Fruit fly (Drosophila melanogaster): ENCODE measurements around the gene CG5888.

CG5888 gene

dm6 chr2L:16357865-16358264 is 90.4 kb downstream of the CG5888 start:
- peak; percentile 47 for TF ChIP-seq CG17359 (tag; optimal IDR thresholded peaks at IDR 0.05)
- peak; percentile 9 for TF ChIP-seq tap (tag; optimal IDR thresholded peaks at IDR 0.05)
- TF ChIP-seq oc (tag; optimal IDR thresholded peaks at IDR 0.05): no peak
- no peak for TF ChIP-seq CG13123 (GFP tag; optimal IDR thresholded peaks at IDR 0.05)
- no peak for TF ChIP-seq CG30431 (GFP tag; optimal IDR thresholded peaks at IDR 0.05)
- TF ChIP-seq stc (GFP tag; IDR thresholded peaks at IDR 0.05): no peak
- TF ChIP-seq CG10654 (GFP tag; optimal IDR thresholded peaks at IDR 0.05): no peak
- no peak for TF ChIP-seq aop (GFP tag; IDR thresholded peaks at IDR 0.05)
- TF ChIP-seq ab (GFP tag; optimal IDR thresholded peaks at IDR 0.05): no peak
- TF ChIP-seq CG18764 (GFP tag; optimal IDR thresholded peaks at IDR 0.05): no peak
- peak; percentile 60 for TF ChIP-seq CG2678 (tag; optimal IDR thresholded peaks at IDR 0.05)
- no peak for TF ChIP-seq CG31388 (GFP tag; optimal IDR thresholded peaks at IDR 0.05)
- TF ChIP-seq so (GFP tag; IDR thresholded peaks at IDR 0.05): no peak
- no peak; the same call in 1 of the 2 replicates for TF ChIP-seq Awh (GFP tag; IDR thresholded peaks at IDR 0.05)
- TF ChIP-seq CG31441 (GFP tag; IDR thresholded peaks at IDR 0.05): peak; percentile 50; the same call in 1 of the 2 replicates
- no peak for TF ChIP-seq tin (GFP tag; optimal IDR thresholded peaks at IDR 0.05)
- TF ChIP-seq CG7987 (GFP tag; optimal IDR thresholded peaks at IDR 0.05): no peak
- TF ChIP-seq CkIIα-i1 (GFP tag; IDR thresholded peaks at IDR 0.05): no peak
- no peak for TF ChIP-seq tup (GFP tag; optimal IDR thresholded peaks at IDR 0.05)
- no peak for TF ChIP-seq CG1603 (tag; optimal IDR thresholded peaks at IDR 0.05)
- peak; percentile 3 for TF ChIP-seq CG15514 (GFP tag; optimal IDR thresholded peaks at IDR 0.05)
- TF ChIP-seq fu2 (GFP tag; optimal IDR thresholded peaks at IDR 0.05): no peak
- no peak for TF ChIP-seq CG16863 (GFP tag; optimal IDR thresholded peaks at IDR 0.05)
- TF ChIP-seq CG3281 (GFP tag; optimal IDR thresholded peaks at IDR 0.05): no peak
- no peak for TF ChIP-seq CG34376 (GFP tag; optimal IDR thresholded peaks at IDR 0.05)
- no peak for TF ChIP-seq da (GFP tag; optimal IDR thresholded peaks at IDR 0.05)
- TF ChIP-seq chinmo (GFP tag; IDR thresholded peaks at IDR 0.05; ENCODE audit: partially characterized antibody): no peak
- TF ChIP-seq Sox102F (GFP tag; optimal IDR thresholded peaks at IDR 0.05): peak; percentile 64
- no peak for TF ChIP-seq jing (GFP tag; optimal IDR thresholded peaks at IDR 0.05)
- no peak for TF ChIP-seq scrt (GFP tag; optimal IDR thresholded peaks at IDR 0.05)
- peak; percentile 24 for TF ChIP-seq fd96Cb (tag; optimal IDR thresholded peaks at IDR 0.05)
- peak; percentile 59 for TF ChIP-seq CG12391 (tag; optimal IDR thresholded peaks at IDR 0.05)
- no peak for TF ChIP-seq Ada2b (GFP tag; IDR thresholded peaks at IDR 0.05)
- peak; percentile 17 for TF ChIP-seq Oli (tag; optimal IDR thresholded peaks at IDR 0.05)
- TF ChIP-seq CG32767 (GFP tag; IDR thresholded peaks at IDR 0.05): 0 out of 2 replicates have a peak, but pooled peaks have one; percentile 21
- no peak for TF ChIP-seq prd (optimal IDR thresholded peaks at IDR 0.05)
- peak; percentile 41; the same call in 1 of the 3 replicates for TF ChIP-seq prd (GFP tag; IDR thresholded peaks at IDR 0.05)
- peak; percentile 5 for TF ChIP-seq CG17385 (GFP tag; optimal IDR thresholded peaks at IDR 0.05)
- TF ChIP-seq gem (tag; optimal IDR thresholded peaks at IDR 0.05): peak; percentile 63
- peak; percentile 35 for TF ChIP-seq CG13424 (tag; optimal IDR thresholded peaks at IDR 0.05)
- TF ChIP-seq sens-2 (GFP tag; IDR thresholded peaks at IDR 0.05): no peak
- peak; percentile 50 for TF ChIP-seq PHDP (tag; optimal IDR thresholded peaks at IDR 0.05)
- TF ChIP-seq mirr (GFP tag; optimal IDR thresholded peaks at IDR 0.05): no peak
- peak; percentile 25 for TF ChIP-seq ATbp (GFP tag; optimal IDR thresholded peaks at IDR 0.05)
- no peak for TF ChIP-seq CG7271 (tag; optimal IDR thresholded peaks at IDR 0.05)
- TF ChIP-seq Sox100B (GFP tag; optimal IDR thresholded peaks at IDR 0.05): peak; percentile 29
- TF ChIP-seq HHEX (GFP tag; optimal IDR thresholded peaks at IDR 0.05): peak; percentile 11
- TF ChIP-seq cad (GFP tag; optimal IDR thresholded peaks at IDR 0.05): no peak
- no peak for TF ChIP-seq gcm2 (GFP tag; optimal IDR thresholded peaks at IDR 0.05)
- no peak for TF ChIP-seq trh (GFP tag; optimal IDR thresholded peaks at IDR 0.05)
- TF ChIP-seq fru (optimal IDR thresholded peaks at IDR 0.05): no peak
- no peak for TF ChIP-seq peb (GFP tag; IDR thresholded peaks at IDR 0.05)
